Fruit fly (Drosophila melanogaster) whole organism, embryonic: ENCODE results near the gene ninaC.

ENCODE experiments used
- Awh ChIP-seq: fragments of 200-800 bp; sonication (Bioruptor generic); IDR thresholded peaks from 2 replicates; pipeline ENCODE4, ENCODE4 v1.3.6; 2022; ENCODE audit warnings: missing biosample characterization, missing genetic modification characterization
- C15 ChIP-seq: fragments of 200-800 bp; sonication (Bioruptor generic); IDR thresholded peaks from 3 replicates; pipeline ENCODE4 v1.3.6; 2022; ENCODE audit warnings: missing biosample characterization, missing genetic modification characterization
- CG1024 ChIP-seq: fragments of 200-800 bp; sonication (Bioruptor generic); IDR thresholded peaks from 2 replicates; pipeline ENCODE4 v1.3.6; 2022; ENCODE audit warnings: missing biosample characterization, missing genetic modification characterization
- CG10267 ChIP-seq: fragments of 200-800 bp; sonication (Bioruptor generic); optimal IDR thresholded peaks from 2 replicates; lab custom pipeline; 2018; ENCODE audit warnings: missing biosample characterization, mild to moderate bottlenecking, missing genetic modification characterization, moderate library complexity
- CG11504 ChIP-seq: fragments of 200-800 bp; sonication (Bioruptor generic); optimal IDR thresholded peaks from 3 replicates; lab custom pipeline; 2019; ENCODE audit warnings: missing biosample characterization, mild to moderate bottlenecking, missing genetic modification characterization, moderate library complexity
- CG12659 ChIP-seq: fragments of 200-800 bp; sonication (Bioruptor generic); optimal IDR thresholded peaks from 3 replicates; lab custom pipeline; 2017; ENCODE audit warnings: mild to moderate bottlenecking, missing biosample characterization, missing genetic modification reagents, missing genetic modification characterization
- CG12744 ChIP-seq: fragments of 200-800 bp; sonication (Bioruptor generic); optimal IDR thresholded peaks from 2 replicates; lab custom pipeline; 2016; ENCODE audit warnings: missing biosample characterization, missing genetic modification characterization
- CG12769 ChIP-seq: fragments of 200-800 bp; sonication (Bioruptor generic); optimal IDR thresholded peaks from 2 replicates; lab custom pipeline; 2019; ENCODE audit warnings: missing biosample characterization, mild to moderate bottlenecking, missing genetic modification characterization, moderate library complexity
- CG14441 ChIP-seq: fragments of 200-800 bp; sonication (Bioruptor generic); IDR thresholded peaks from 2 replicates; pipeline ENCODE4 v1.3.6; 2022; ENCODE audit warnings: missing biosample characterization, missing genetic modification characterization
- CG14710 ChIP-seq: fragments of 200-800 bp; sonication (Bioruptor generic); optimal IDR thresholded peaks from 3 replicates; lab custom pipeline; 2019; ENCODE audit warnings: missing biosample characterization, mild to moderate bottlenecking, missing genetic modification characterization, moderate library complexity
- CG18011 ChIP-seq: fragments of 200-800 bp; sonication (Bioruptor generic); optimal IDR thresholded peaks from 2 replicates; lab custom pipeline; 2017; ENCODE audit warnings: missing biosample characterization, missing genetic modification characterization, mild to moderate bottlenecking, moderate library complexity, missing genotype
- CG1832 ChIP-seq: fragments of 200-800 bp; sonication (Bioruptor generic); optimal IDR thresholded peaks from 2 replicates; lab custom pipeline; 2017; ENCODE audit warnings: missing biosample characterization, mild to moderate bottlenecking, missing genetic modification characterization, inconsistent platforms
- CG2116 ChIP-seq: fragments of 200-800 bp; sonication (Bioruptor generic); optimal IDR thresholded peaks from 3 replicates; lab custom pipeline; 2018; ENCODE audit warnings: missing biosample characterization, mild to moderate bottlenecking, missing genetic modification characterization
- CG2678 ChIP-seq: fragments of 200-800 bp; sonication (Bioruptor generic); optimal IDR thresholded peaks from 3 replicates; lab custom pipeline; 2019; ENCODE audit warnings: missing biosample characterization, mild to moderate bottlenecking, missing genetic modification characterization, moderate library complexity
- CG31441 ChIP-seq: fragments of 200-800 bp; sonication (Bioruptor generic); IDR thresholded peaks from 2 replicates; pipeline ENCODE4 v1.3.6; 2022; ENCODE audit warnings: missing biosample characterization, missing genetic modification characterization
- CG32767 ChIP-seq: fragments of 200-800 bp; sonication (Bioruptor generic); IDR thresholded peaks from 2 replicates; pipeline ENCODE4 v1.3.6; 2022; ENCODE audit warnings: missing biosample characterization, missing genetic modification characterization
- CG33557 ChIP-seq: fragments of 200-800 bp; sonication (Bioruptor generic); optimal IDR thresholded peaks from 2 replicates; lab custom pipeline; 2019; ENCODE audit warnings: missing biosample characterization, mild to moderate bottlenecking, missing genetic modification characterization, moderate library complexity
- CG43689 ChIP-seq: fragments of 200-800 bp; sonication (Bioruptor generic); IDR thresholded peaks from 2 replicates; pipeline ENCODE4 v1.3.6; 2022; ENCODE audit warnings: missing biosample characterization, missing genetic modification characterization
- CG5953 ChIP-seq: fragments of 200-800 bp; sonication (Bioruptor generic); IDR thresholded peaks from 2 replicates; pipeline ENCODE4 v1.3.6; 2022; ENCODE audit warnings: missing biosample characterization, missing genetic modification characterization
- CG6175 ChIP-seq: fragments of 200-800 bp; sonication (Bioruptor generic); IDR thresholded peaks from 3 replicates; pipeline ENCODE4 v1.3.6; 2022; ENCODE audit warnings: missing biosample characterization, missing genetic modification characterization
- CG7357 ChIP-seq: fragments of 200-800 bp; sonication (Bioruptor generic); IDR thresholded peaks from 3 replicates; pipeline ENCODE4 v1.3.6; 2022; ENCODE audit warnings: missing biosample characterization, missing genetic modification characterization
- CG7839 ChIP-seq: fragments of 200-800 bp; sonication (Bioruptor generic); optimal IDR thresholded peaks from 3 replicates; lab custom pipeline; 2018; ENCODE audit warnings: missing biosample characterization, mild to moderate bottlenecking, missing genetic modification characterization, moderate library complexity
- CG8290 ChIP-seq, 3 experiments: fragments of 200-800 bp; sonication (Bioruptor generic); optimal IDR thresholded peaks; 2 replicates each; lab custom pipeline; 2016 to 2019; ENCODE audit warnings: missing biosample characterization in 3 of 3, missing genetic modification characterization in 3 of 3, mild to moderate bottlenecking in 2 of 3, moderate library complexity in 1 of 3
- CG8765 ChIP-seq: fragments of 200-800 bp; sonication (Bioruptor generic); IDR thresholded peaks from 2 replicates; pipeline ENCODE4 v1.3.6; 2022; ENCODE audit warnings: missing biosample characterization, missing genetic modification characterization
- Camta ChIP-seq: fragments of 200-800 bp; sonication (Bioruptor generic); optimal IDR thresholded peaks from 2 replicates; lab custom pipeline; 2016; ENCODE audit warnings: missing biosample characterization, missing genetic modification characterization
- Dbx ChIP-seq: fragments of 200-800 bp; sonication (Bioruptor generic); IDR thresholded peaks from 3 replicates; pipeline ENCODE4 v1.3.6; 2022; ENCODE audit warnings: missing biosample characterization, missing genetic modification characterization
- Deaf1 ChIP-seq: fragments of 200-800 bp; optimal IDR thresholded peaks from 3 replicates; lab custom pipeline; 2019; ENCODE audit warnings: missing biosample characterization, mild to moderate bottlenecking, missing genetic modification characterization, moderate library complexity
- Hey ChIP-seq: fragments of 200-800 bp; sonication (Bioruptor generic); optimal IDR thresholded peaks from 3 replicates; lab custom pipeline; 2018; ENCODE audit warnings: missing biosample characterization, mild to moderate bottlenecking, missing genetic modification characterization
- Jarid2 ChIP-seq: fragments of 200-800 bp; sonication (Bioruptor generic); optimal IDR thresholded peaks from 3 replicates; lab custom pipeline; 2017; ENCODE audit warnings: mild to moderate bottlenecking, missing biosample characterization, missing genetic modification reagents, missing genetic modification characterization
- Lhr ChIP-seq: fragments of 200-800 bp; sonication (Bioruptor generic); optimal IDR thresholded peaks from 3 replicates; lab custom pipeline; 2017; ENCODE audit warnings: mild to moderate bottlenecking, missing biosample characterization, missing genetic modification reagents, missing genetic modification characterization
- MESR4 ChIP-seq: fragments of 200-800 bp; sonication (Bioruptor generic); optimal IDR thresholded peaks from 2 replicates; lab custom pipeline; 2018; ENCODE audit warnings: missing biosample characterization, mild to moderate bottlenecking, missing genetic modification characterization, moderate library complexity
- Mad ChIP-seq: fragments of 200-800 bp; sonication (Bioruptor generic); optimal IDR thresholded peaks from 2 replicates; lab custom pipeline; 2016; ENCODE audit warnings: missing biosample characterization, missing genetic modification characterization
- Myb ChIP-seq: fragments of 200-800 bp; sonication (Bioruptor generic); optimal IDR thresholded peaks from 2 replicates; lab custom pipeline; 2016; ENCODE audit warnings: missing biosample characterization, missing genetic modification characterization
- Scr ChIP-seq: fragments of 200-800 bp; sonication (Bioruptor generic); IDR thresholded peaks from 2 replicates; pipeline ENCODE4 v1.3.6; 2022; ENCODE audit warnings: missing biosample characterization, missing genetic modification characterization; ENCODE audit not compliant: partially characterized antibody
- Vsx1 ChIP-seq: fragments of 200-800 bp; sonication (Bioruptor generic); optimal IDR thresholded peaks from 2 replicates; lab custom pipeline; 2017; ENCODE audit warnings: missing biosample characterization, mild to moderate bottlenecking, missing genetic modification characterization, missing genetic modification reagents
- YL-1 ChIP-seq: fragments of 200-800 bp; sonication (Bioruptor generic); optimal IDR thresholded peaks from 3 replicates; lab custom pipeline; 2017; ENCODE audit warnings: missing biosample characterization, mild to moderate bottlenecking, missing genetic modification characterization
- amos ChIP-seq: fragments of 200-800 bp; sonication (Bioruptor generic); IDR thresholded peaks from 2 replicates; pipeline ENCODE4 v1.3.6; 2022; ENCODE audit warnings: missing biosample characterization, missing genetic modification characterization; ENCODE audit not compliant: partially characterized antibody
- dan ChIP-seq: fragments of 200-800 bp; sonication (Bioruptor generic); IDR thresholded peaks from 2 replicates; pipeline ENCODE4 v1.3.6; 2022; ENCODE audit warnings: missing biosample characterization, missing genetic modification characterization
- esg ChIP-seq: fragments of 200-800 bp; sonication (Bioruptor generic); conservative IDR thresholded peaks from 2 replicates; pipeline ENCODE4 v1.3.6; 2022; ENCODE audit warnings: missing biosample characterization, missing genetic modification characterization
- fd3F ChIP-seq: fragments of 200-800 bp; sonication (Bioruptor generic); optimal IDR thresholded peaks from 2 replicates; lab custom pipeline; 2018; ENCODE audit warnings: missing biosample characterization, mild to moderate bottlenecking, missing genetic modification characterization, moderate library complexity
- gce ChIP-seq: fragments of 200-800 bp; sonication (Bioruptor generic); IDR thresholded peaks from 3 replicates; pipeline ENCODE4 v1.3.6; 2022; ENCODE audit warnings: missing biosample characterization, missing genetic modification characterization
- grau ChIP-seq: fragments of 200-800 bp; optimal IDR thresholded peaks from 3 replicates; lab custom pipeline; 2019; ENCODE audit warnings: missing biosample characterization, mild to moderate bottlenecking, missing genetic modification characterization, moderate library complexity
- her ChIP-seq: fragments of 200-800 bp; sonication (Bioruptor generic); optimal IDR thresholded peaks from 2 replicates; lab custom pipeline; 2016; ENCODE audit warnings: missing biosample characterization, missing genetic modification characterization
- kah ChIP-seq: fragments of 200-800 bp; sonication (Bioruptor generic); optimal IDR thresholded peaks from 2 replicates; lab custom pipeline; 2018; ENCODE audit warnings: missing biosample characterization, mild to moderate bottlenecking, missing genetic modification characterization
- onecut ChIP-seq: fragments of 200-800 bp; sonication (Bioruptor generic); IDR thresholded peaks from 2 replicates; pipeline ENCODE4 v1.3.6; 2022; ENCODE audit warnings: missing biosample characterization, missing genetic modification characterization
- pan ChIP-seq, 4 experiments: fragments of >200 bp in 3 of 4; fragments of 200-800 bp in 1 of 4; sonication (Bioruptor generic) in 1 of 4; optimal IDR thresholded peaks in 3 of 4; IDR thresholded peaks in 1 of 4; 2 replicates each; pipeline versions ENCODE4 v1.3.6 to Lab custom; 2017 to 2022; ENCODE audit warnings: missing biosample characterization in 2 of 4, missing genetic modification characterization in 2 of 4, mixed read lengths in 1 of 4
- slou ChIP-seq: fragments of 200-800 bp; sonication (Bioruptor generic); optimal IDR thresholded peaks from 3 replicates; lab custom pipeline; 2016; ENCODE audit warnings: missing biosample characterization, missing genetic modification characterization
- sr ChIP-seq: fragments of 200-800 bp; sonication (Bioruptor generic); IDR thresholded peaks from 3 replicates; pipeline ENCODE4 v1.3.6; 2022; ENCODE audit warnings: missing biosample characterization, missing genetic modification characterization
- tap ChIP-seq: fragments of 200-800 bp; optimal IDR thresholded peaks from 3 replicates; lab custom pipeline; 2019; ENCODE audit warnings: missing biosample characterization, mild to moderate bottlenecking, missing genetic modification characterization, moderate library complexity

The ninaC gene

dm6 chr2L:7339392-7340014, 38.0 kb upstream of the ninaC start (continued):
- TF ChIP-seq CG32767 (GFP tag; lab: Robert Waterston, UW) (no peak), Awh (peak; percentile 35; the same call in 1 of the 2 replicates), her (GFP tag; lab: Kevin White, UChicago) (no peak), CG1832 (GFP tag; lab: Kevin White, UChicago) (no peak), CG10267 (no peak), CG14710 (tag; lab: Kevin White, UChicago) (peak; percentile 25), CG2116 (GFP tag; lab: Kevin White, UChicago) (peak; percentile 8), amos (GFP tag; lab: Robert Waterston, UW) (no peak), YL-1 (no peak), CG6175 (no peak), tap (tag; lab: Kevin White, UChicago) (no peak), dan (GFP tag; lab: Robert Waterston, UW) (no peak), Hey (no peak), Lhr (peak; percentile 30), onecut (GFP tag; lab: Robert Waterston, UW) (no peak), CG7839 (no peak), CG11504 (tag; lab: Kevin White, UChicago) (no peak), Mad (GFP tag; lab: Kevin White, UChicago) (peak; percentile 18), Scr (GFP tag; lab: Robert Waterston, UW) (no peak), CG31441 (GFP tag; lab: Robert Waterston, UW) (no peak), Myb (GFP tag; lab: Kevin White, UChicago) (no peak), Vsx1 (GFP tag; lab: Kevin White, UChicago) (no peak), MESR4 (GFP tag; lab: Kevin White, UChicago) (no peak), esg (GFP tag; lab: Robert Waterston, UW) (no peak), CG7357 (GFP tag; lab: Robert Waterston, UW) (no peak), CG2678 (tag; lab: Kevin White, UChicago) (peak; percentile 22), Camta (no peak), CG43689 (GFP tag; lab: Robert Waterston, UW) (no peak), CG18011 (GFP tag; lab: Kevin White, UChicago) (no peak), slou (GFP tag; lab: Kevin White, UChicago) (no peak), pan (optimal IDR thresholded peaks at IDR 0.05; lab: Kevin White, UChicago) (no peak), pan (GFP tag; optimal IDR thresholded peaks at IDR 0.05 in 1 of 2, IDR thresholded peaks at IDR 0.05 in 1 of 2) (no peak), CG8290 (GFP tag; optimal IDR thresholded peaks at IDR 0.05; lab: Kevin White, UChicago) (peak; percentile 31), CG8290 (tag; optimal IDR thresholded peaks at IDR 0.05; lab: Kevin White, UChicago) (peak; percentile 23 to 45), CG12769 (no peak), CG33557 (peak; percentile 61), C15 (GFP tag; lab: Robert Waterston, UW) (no peak), Dbx (GFP tag; lab: Robert Waterston, UW) (no peak), CG14441 (GFP tag; lab: Robert Waterston, UW) (no peak), sr (GFP tag; lab: Robert Waterston, UW) (no peak), gce (GFP tag; lab: Robert Waterston, UW) (0 out of 3 replicates have a peak, but pooled peaks have one; percentile 26), CG1024 (GFP tag; lab: Robert Waterston, UW) (peak; percentile 61; the same call in 1 of the 2 replicates), CG12659 (GFP tag; lab: Kevin White, UChicago) (no peak), Jarid2 (GFP tag; lab: Kevin White, UChicago) (peak; percentile 5), CG8765 (GFP tag; lab: Robert Waterston, UW) (no peak), kah (GFP tag; lab: Kevin White, UChicago) (no peak), Deaf1 (tag; lab: Kevin White, UChicago) (no peak), fd3F (GFP tag; lab: Kevin White, UChicago) (no peak), grau (tag; lab: Kevin White, UChicago) (no peak), CG12744 (GFP tag; lab: Kevin White, UChicago) (no peak), CG5953 (no peak)
